Fruit fly (Drosophila melanogaster): ENCODE data around the gene gcm2.

DNA sequence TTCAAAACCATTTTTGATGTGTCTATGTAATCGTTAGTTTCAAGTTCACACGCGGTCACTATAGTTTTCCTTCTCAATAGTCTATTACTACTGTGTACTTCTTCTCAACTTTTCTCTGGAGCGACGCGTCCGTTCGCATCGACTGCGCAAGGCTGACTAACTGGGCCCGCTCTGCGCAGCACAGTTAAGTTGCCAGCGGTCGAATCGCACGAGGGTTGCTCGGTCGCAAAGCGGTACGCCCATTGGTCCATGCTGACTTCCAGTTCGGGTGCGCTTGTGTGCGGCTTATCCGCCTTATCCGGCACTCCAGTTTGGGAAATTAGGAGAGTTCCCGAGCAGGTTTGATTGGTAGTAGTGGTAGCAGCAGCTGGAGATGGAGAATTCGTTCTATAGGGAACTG, 26.8 kb upstream of the gcm2 start, which contains the start of gene gcm:
- TF ChIP-seq Doc2 (GFP tag; IDR thresholded peaks at IDR 0.05) (no peak), sqz (GFP tag; optimal IDR thresholded peaks at IDR 0.05) (no peak), emc (GFP tag; optimal IDR thresholded peaks at IDR 0.05) (no peak), CG4328 (GFP tag; optimal IDR thresholded peaks at IDR 0.05) (no peak), Meics (GFP tag; optimal IDR thresholded peaks at IDR 0.05) (no peak), repo (GFP tag; optimal IDR thresholded peaks at IDR 0.05) (no peak), ttk (GFP tag; IDR thresholded peaks at IDR 0.05) (no peak), gcm (GFP tag; optimal IDR thresholded peaks at IDR 0.05) (peak; percentile 83), CG30403 (GFP tag; optimal IDR thresholded peaks at IDR 0.05) (no peak), CG31388 (GFP tag; optimal IDR thresholded peaks at IDR 0.05) (no peak), Eip74EF (GFP tag; optimal IDR thresholded peaks at IDR 0.05) (no peak)

Measured in whole organism, embryonic.